Fruit fly (Drosophila melanogaster) Kc167 (cell line): ENCODE measurements around the gene CG11898.

Experiments used
- h ChIP-seq: fragments of >200 bp; optimal IDR thresholded peaks from 3 replicates; lab custom pipeline; 2018; ENCODE audit warnings: missing external identifiers
- insv ChIP-seq: fragments of >200 bp; optimal IDR thresholded peaks from 3 replicates; lab custom pipeline; 2018; ENCODE audit warnings: missing external identifiers
- psq ChIP-seq: fragments of >200 bp; optimal IDR thresholded peaks from 2 replicates; lab custom pipeline; 2017; ENCODE audit warnings: missing external identifiers

- no peak for TF ChIP-seq h (lab: Kevin White, UChicago)
- no peak for TF ChIP-seq insv
- TF ChIP-seq psq (lab: Kevin White, UChicago) = no peak
Observed at dm6 chr3R:29216484-29216863, 51.0 kb downstream of the CG11898 start.
